Fruit fly (Drosophila melanogaster) whole organism, embryonic: ENCODE measurements around the gene AcCoAS.
A peak's percentile ranks its signal among the peaks of the same experiment; 100 is the strongest.

Experiments
- Awh ChIP-seq: fragments of 200-800 bp; sonication (Bioruptor generic); IDR thresholded peaks from 2 replicates; pipeline ENCODE4, ENCODE4 v1.3.6; 2022; ENCODE audit warnings: missing biosample characterization, missing genetic modification characterization
- Blimp-1 ChIP-seq: fragments of 200-800 bp; sonication (Bioruptor generic); optimal IDR thresholded peaks from 3 replicates; lab custom pipeline; 2018; ENCODE audit warnings: missing biosample characterization, missing genetic modification characterization, mild to moderate bottlenecking, moderate library complexity, missing genetic modification reagents
- CG11247 ChIP-seq: fragments of 200-800 bp; sonication (Bioruptor generic); IDR thresholded peaks from 2 replicates; pipeline ENCODE4 v1.3.6; 2022; ENCODE audit warnings: missing biosample characterization, missing genetic modification characterization
- CG11723 ChIP-seq: fragments of 200-800 bp; sonication (Bioruptor generic); optimal IDR thresholded peaks from 2 replicates; lab custom pipeline; 2017; ENCODE audit warnings: missing biosample characterization, mild to moderate bottlenecking, missing genetic modification characterization
- CG12769 ChIP-seq: fragments of 200-800 bp; sonication (Bioruptor generic); optimal IDR thresholded peaks from 2 replicates; lab custom pipeline; 2019; ENCODE audit warnings: missing biosample characterization, mild to moderate bottlenecking, missing genetic modification characterization, moderate library complexity
- CG13894 ChIP-seq: fragments of 200-800 bp; sonication (Bioruptor generic); optimal IDR thresholded peaks from 3 replicates; lab custom pipeline; 2018; ENCODE audit warnings: missing biosample characterization, mild to moderate bottlenecking, missing genetic modification characterization, moderate library complexity
- CG1602 ChIP-seq: fragments of 200-800 bp; sonication (Bioruptor generic); optimal IDR thresholded peaks from 3 replicates; lab custom pipeline; 2016; ENCODE audit warnings: missing biosample characterization, missing genetic modification characterization
- CG2199 ChIP-seq: fragments of 200-800 bp; sonication (Bioruptor generic); IDR thresholded peaks from 3 replicates; pipeline ENCODE4 v1.3.6; 2022; ENCODE audit warnings: missing biosample characterization, missing genetic modification characterization
- CG33557 ChIP-seq: fragments of 200-800 bp; sonication (Bioruptor generic); optimal IDR thresholded peaks from 2 replicates; lab custom pipeline; 2019; ENCODE audit warnings: missing biosample characterization, mild to moderate bottlenecking, missing genetic modification characterization, moderate library complexity
- Doc2 ChIP-seq: fragments of 200-800 bp; sonication (Bioruptor generic); IDR thresholded peaks from 2 replicates; pipeline ENCODE4 v1.3.6; 2022; ENCODE audit warnings: missing biosample characterization, missing genetic modification characterization
- Elba2 ChIP-seq: fragments of 200-800 bp; sonication (Bioruptor generic); optimal IDR thresholded peaks from 3 replicates; lab custom pipeline; 2016; ENCODE audit warnings: missing biosample characterization, missing genetic modification characterization
- HLHmδ ChIP-seq: fragments of 200-800 bp; sonication (Bioruptor generic); optimal IDR thresholded peaks from 2 replicates; lab custom pipeline; 2018; ENCODE audit warnings: missing biosample characterization, mild to moderate bottlenecking, missing genetic modification characterization, moderate library complexity
- Hey ChIP-seq: fragments of 200-800 bp; sonication (Bioruptor generic); optimal IDR thresholded peaks from 3 replicates; lab custom pipeline; 2018; ENCODE audit warnings: missing biosample characterization, mild to moderate bottlenecking, missing genetic modification characterization
- HmgD ChIP-seq: fragments of 200-800 bp; sonication (Bioruptor generic); optimal IDR thresholded peaks from 3 replicates; lab custom pipeline; 2016; ENCODE audit warnings: missing biosample characterization, missing genetic modification characterization
- Mrtf ChIP-seq: fragments of 200-800 bp; sonication (Bioruptor generic); IDR thresholded peaks from 3 replicates; pipeline ENCODE4 v1.3.6; 2022; ENCODE audit warnings: missing biosample characterization, missing genetic modification characterization
- Pdp1 ChIP-seq, 2 experiments: fragments of 200-800 bp; sonication (Bioruptor generic); optimal IDR thresholded peaks; 3 replicates each; lab custom pipeline; 2016; ENCODE audit warnings: missing biosample characterization in 2 of 2, missing genetic modification characterization in 2 of 2, mild to moderate bottlenecking in 1 of 2, moderate library complexity in 1 of 2
- Side ChIP-seq: fragments of 200-800 bp; sonication (Bioruptor generic); optimal IDR thresholded peaks from 2 replicates; lab custom pipeline; 2016; ENCODE audit warnings: missing biosample characterization, missing genetic modification characterization
- Sox100B ChIP-seq: fragments of 200-800 bp; sonication (Bioruptor generic); optimal IDR thresholded peaks from 3 replicates; lab custom pipeline; 2018; ENCODE audit warnings: missing biosample characterization, mild to moderate bottlenecking, missing genetic modification characterization
- Sry-δ ChIP-seq: fragments of 200-800 bp; sonication (Bioruptor generic); optimal IDR thresholded peaks from 2 replicates; lab custom pipeline; 2016; ENCODE audit warnings: missing biosample characterization, missing genetic modification characterization
- Tbp ChIP-seq: fragments of >200 bp; optimal IDR thresholded peaks from 2 replicates; lab custom pipeline; 2018; ENCODE audit warnings: missing biosample characterization, missing genetic modification characterization
- abd-A ChIP-seq: fragments of 200-800 bp; sonication (Bioruptor generic); optimal IDR thresholded peaks from 3 replicates; lab custom pipeline; 2019; ENCODE audit warnings: missing biosample characterization, mild to moderate bottlenecking, missing genetic modification characterization, moderate library complexity
- cad ChIP-seq: fragments of >200 bp; optimal IDR thresholded peaks from 2 replicates; lab custom pipeline; 2017; ENCODE audit warnings: missing biosample characterization, missing genetic modification characterization
- chinmo ChIP-seq: fragments of 200-800 bp; sonication (Bioruptor generic); IDR thresholded peaks from 4 replicates; pipeline ENCODE4 v1.3.6; 2022; ENCODE audit warnings: missing biosample characterization, missing genetic modification characterization; ENCODE audit not compliant: partially characterized antibody
- dysf ChIP-seq: fragments of 200-800 bp; sonication (Bioruptor generic); IDR thresholded peaks from 3 replicates; pipeline ENCODE4 v1.3.6; 2022; ENCODE audit warnings: missing biosample characterization, missing genetic modification characterization
- ems ChIP-seq: fragments of 200-800 bp; sonication (Bioruptor generic); optimal IDR thresholded peaks from 3 replicates; lab custom pipeline; 2016; ENCODE audit warnings: missing biosample characterization, missing genetic modification characterization
- gfzf ChIP-seq: fragments of 200-800 bp; sonication (Bioruptor generic); optimal IDR thresholded peaks from 2 replicates; lab custom pipeline; 2016; ENCODE audit warnings: missing biosample characterization, mild to moderate bottlenecking, missing genetic modification characterization, moderate library complexity
- h ChIP-seq: fragments of >200 bp; optimal IDR thresholded peaks from 2 replicates; lab custom pipeline; 2017
- insv ChIP-seq, 2 experiments: fragments of 200-800 bp; sonication (Bioruptor generic); optimal IDR thresholded peaks; 3 replicates each; lab custom pipeline; 2016 to 2018; ENCODE audit warnings: missing biosample characterization in 2 of 2, missing genetic modification characterization in 2 of 2
- jing ChIP-seq: fragments of 200-800 bp; sonication (Bioruptor generic); optimal IDR thresholded peaks from 2 replicates; lab custom pipeline; 2018; ENCODE audit warnings: missing biosample characterization, mild to moderate bottlenecking, missing genetic modification characterization
- jumu ChIP-seq: fragments of 200-800 bp; sonication (Bioruptor generic); optimal IDR thresholded peaks from 3 replicates; lab custom pipeline; 2016; ENCODE audit warnings: missing biosample characterization, missing genetic modification characterization
- lola ChIP-seq, 3 experiments: fragments of >200 bp in 2 of 3; fragments of 200-800 bp in 1 of 3; sonication (Bioruptor generic) in 1 of 3; optimal IDR thresholded peaks; 2 replicates each; lab custom pipeline; 2017 to 2019; ENCODE audit warnings: missing biosample characterization in 3 of 3, missing genetic modification characterization in 3 of 3, mild to moderate bottlenecking in 1 of 3, moderate library complexity in 1 of 3
- peb ChIP-seq: fragments of 200-800 bp; sonication (Bioruptor generic); IDR thresholded peaks from 2 replicates; pipeline ENCODE4 v1.3.6; 2022; ENCODE audit warnings: missing biosample characterization, missing genetic modification characterization
- pum ChIP-seq: fragments of 200-800 bp; sonication (Bioruptor generic); optimal IDR thresholded peaks from 2 replicates; lab custom pipeline; 2016; ENCODE audit warnings: missing biosample characterization, missing genetic modification characterization
- run ChIP-seq: fragments of 200-800 bp; sonication (Bioruptor generic); optimal IDR thresholded peaks from 3 replicates; lab custom pipeline; 2018; ENCODE audit warnings: missing biosample characterization, mild to moderate bottlenecking, missing genetic modification characterization
- sr ChIP-seq: fragments of 200-800 bp; sonication (Bioruptor generic); IDR thresholded peaks from 3 replicates; pipeline ENCODE4 v1.3.6; 2022; ENCODE audit warnings: missing biosample characterization, missing genetic modification characterization
- vvl ChIP-seq: fragments of 200-800 bp; sonication (Bioruptor generic); IDR thresholded peaks from 2 replicates; pipeline ENCODE4 v1.3.6; 2022; ENCODE audit warnings: missing biosample characterization, missing genetic modification characterization
- wor ChIP-seq: fragments of 200-800 bp; sonication (Bioruptor generic); IDR thresholded peaks from 2 replicates; pipeline ENCODE4 v1.3.6; 2022; ENCODE audit warnings: missing biosample characterization, missing genetic modification characterization

The AcCoAS gene

dm6 chr3L:21294202-21294601, 14.2 kb upstream of the AcCoAS start, which contains the start of gene Cpr78Cb:
TSS of gene Cpr78Cb (plus strand) at chr3L:21294492.
- TF ChIP-seq CG33557 (GFP tag; lab: Kevin White, UChicago) (no peak), abd-A (tag; lab: Kevin White, UChicago) (peak; percentile 80), wor (GFP tag; lab: Robert Waterston, UW) (no peak), Elba2 (GFP tag; lab: Kevin White, UChicago) (no peak), CG1602 (GFP tag; lab: Kevin White, UChicago) (no peak), run (tag; lab: Kevin White, UChicago) (no peak), CG13894 (tag; lab: Kevin White, UChicago) (peak; percentile 22), h (lab: Kevin White, UChicago) (no peak), Tbp (GFP tag; lab: Kevin White, UChicago) (no peak), vvl (GFP tag; lab: Robert Waterston, UW) (peak; percentile 65; the same call in 1 of the 2 replicates), gfzf (GFP tag; lab: Kevin White, UChicago) (no peak), CG11723 (no peak), Mrtf (GFP tag; lab: Robert Waterston, UW) (no peak), peb (GFP tag; lab: Robert Waterston, UW) (no peak), insv (GFP tag; optimal IDR thresholded peaks at IDR 0.05; lab: Kevin White, UChicago) (no peak), Doc2 (GFP tag; lab: Robert Waterston, UW) (no peak), lola (GFP tag; optimal IDR thresholded peaks at IDR 0.05; lab: Kevin White, UChicago) (peak in 1 of 3 experiments; percentile 49), chinmo (GFP tag; lab: Robert Waterston, UW) (0 out of 4 replicates have a peak, but pooled peaks have one; percentile 6), HmgD (GFP tag; lab: Kevin White, UChicago) (no peak), CG2199 (GFP tag; lab: Robert Waterston, UW) (0 out of 3 replicates have a peak, but pooled peaks have one; percentile 53), CG11247 (GFP tag; lab: Robert Waterston, UW) (0 out of 2 replicates have a peak, but pooled peaks have one; percentile 44), dysf (no peak), CG12769 (peak; percentile 47), jumu (GFP tag; lab: Kevin White, UChicago) (no peak)

dm6 chr3L:21292700-21293099, 12.7 kb upstream of the AcCoAS start, which contains the start of gene Cpr78Ca:
TSS of gene Cpr78Ca (minus strand) at chr3L:21292800.
- TF ChIP-seq Sox100B (GFP tag; lab: Kevin White, UChicago) = no peak
- TF ChIP-seq ems (GFP tag; lab: Kevin White, UChicago) = no peak
- no peak for TF ChIP-seq HLHmδ (GFP tag; lab: Kevin White, UChicago)
- no peak for TF ChIP-seq Side
- no peak for TF ChIP-seq Hey (tag; lab: Kevin White, UChicago)
- no peak for TF ChIP-seq jing (GFP tag; lab: Kevin White, UChicago)

dm6 chr3L:21291055-21291454, 11.0 kb upstream of the AcCoAS start:
- TF ChIP-seq cad (no peak), sr (GFP tag; lab: Robert Waterston, UW) (0 out of 3 replicates have a peak, but pooled peaks have one; percentile 9), pum (GFP tag; lab: Kevin White, UChicago) (no peak), Awh (GFP tag; lab: Robert Waterston, UW) (peak; percentile 64), Pdp1 (GFP tag; optimal IDR thresholded peaks at IDR 0.05; lab: Kevin White, UChicago) (peak in 1 of 2 experiments; percentile 20), Blimp-1 (GFP tag; lab: Kevin White, UChicago) (peak; percentile 85), chinmo (GFP tag; lab: Robert Waterston, UW) (0 out of 4 replicates have a peak, but pooled peaks have one; percentile 35), Sry-δ (no peak)
